Fruit fly (Drosophila melanogaster): ENCODE data around the gene Patsas.

DNA sequence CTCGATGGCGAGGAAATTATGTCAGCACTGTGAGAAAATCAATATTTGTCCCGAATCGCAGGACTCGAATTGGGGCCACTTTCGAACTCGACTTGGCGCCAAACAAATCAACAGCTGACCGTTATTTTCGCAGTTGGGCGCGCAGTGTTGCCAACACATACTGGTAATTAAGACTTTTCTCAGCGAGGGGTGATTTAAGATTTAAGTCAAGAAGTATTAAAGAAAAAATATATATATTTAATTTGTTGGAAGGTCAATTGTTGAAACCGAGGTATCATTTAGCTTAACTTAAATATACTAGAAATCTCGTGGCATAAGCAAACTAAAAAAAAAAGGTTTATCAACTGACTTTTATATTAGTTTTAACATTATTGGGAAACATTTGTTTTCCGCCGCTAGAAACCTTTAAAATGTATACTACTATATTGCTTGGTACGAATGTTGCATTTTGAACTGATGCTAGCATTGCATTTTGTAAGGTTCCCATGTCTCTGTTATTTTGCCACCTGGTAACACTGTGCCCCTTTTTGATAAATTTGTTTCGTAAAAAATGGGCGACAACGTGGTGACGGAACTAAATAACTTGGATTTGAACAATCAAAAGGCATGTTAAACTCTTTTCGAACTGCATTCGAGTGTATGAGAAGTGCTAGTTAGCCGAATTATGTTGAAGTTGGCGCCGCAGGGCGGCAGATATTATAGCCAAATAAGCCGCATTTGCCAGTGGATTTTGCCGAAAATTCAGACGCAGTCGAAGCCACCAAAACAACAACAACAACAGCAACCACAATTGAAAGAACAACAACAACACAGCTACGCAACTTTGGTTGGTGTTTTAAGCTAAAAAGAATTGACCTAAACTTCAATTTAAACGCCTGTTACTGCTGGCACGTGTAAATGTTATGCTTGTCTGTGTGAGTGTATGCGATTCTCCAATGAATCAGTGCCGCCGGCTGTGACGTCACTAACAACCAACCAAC, at the start of gene Patsas, which contains the start of gene ThrRS:
- TF ChIP-seq tj (GFP tag; optimal IDR thresholded peaks at IDR 0.05) = peak; percentile 67
- peak; percentile 69 for TF ChIP-seq pad (GFP tag; optimal IDR thresholded peaks at IDR 0.05)
- TF ChIP-seq cic (GFP tag; optimal IDR thresholded peaks at IDR 0.05) = peak; percentile 39
- TF ChIP-seq Clk (GFP tag; optimal IDR thresholded peaks at IDR 0.05) = peak; percentile 39
- TF ChIP-seq CG1620 (GFP tag; optimal IDR thresholded peaks at IDR 0.05) = peak; percentile 70
- peak; percentile 87 for TF ChIP-seq Mnt (GFP tag; optimal IDR thresholded peaks at IDR 0.05)

All from whole organism, adult.